Worm (Caenorhabditis elegans) whole organism, L3 larva: ENCODE data around the gene oac-46.

Experiments used
- egl-27 ChIP-seq: sonication (generic microtip); optimal IDR thresholded peaks from 4 replicates; lab custom pipeline; 2017; ENCODE audit warnings: missing biosample characterization, missing genetic modification reagents, missing genetic modification characterization
- elt-2 ChIP-seq: sonication (generic microtip); optimal IDR thresholded peaks from 2 replicates; lab custom pipeline; 2016; ENCODE audit warnings: missing genetic modification reagents, mild to moderate bottlenecking, missing genetic modification characterization, missing compliant biosample characterization
- elt-3 ChIP-seq, 3 experiments: fragments of 150-350 bp in 1 of 3; sonication (generic microtip) in 2 of 3; optimal IDR thresholded peaks; 2 replicates in 2 of 3; 4 replicates in 1 of 3; lab custom pipeline; 2014 to 2017; ENCODE audit warnings: missing biosample characterization in 3 of 3, missing genetic modification characterization in 3 of 3
- mdl-1 ChIP-seq: fragments of 150-350 bp; optimal IDR thresholded peaks from 2 replicates; lab custom pipeline; 2014; ENCODE audit warnings: missing biosample characterization, missing genetic modification characterization
- nhr-76 ChIP-seq: fragments of 150-350 bp; sonication (generic microtip); optimal IDR thresholded peaks from 5 replicates; lab custom pipeline; 2014; ENCODE audit warnings: missing biosample characterization, missing genetic modification characterization
- unc-62 ChIP-seq: fragments of 150-350 bp; sonication (generic microtip); optimal IDR thresholded peaks from 4 replicates; lab custom pipeline; 2014; ENCODE audit warnings: missing biosample characterization, missing genetic modification reagents, missing genetic modification characterization
- zag-1 ChIP-seq: fragments of 150-350 bp; optimal IDR thresholded peaks from 2 replicates; lab custom pipeline; 2014; ENCODE audit warnings: missing biosample characterization, missing genetic modification characterization

DNA sequence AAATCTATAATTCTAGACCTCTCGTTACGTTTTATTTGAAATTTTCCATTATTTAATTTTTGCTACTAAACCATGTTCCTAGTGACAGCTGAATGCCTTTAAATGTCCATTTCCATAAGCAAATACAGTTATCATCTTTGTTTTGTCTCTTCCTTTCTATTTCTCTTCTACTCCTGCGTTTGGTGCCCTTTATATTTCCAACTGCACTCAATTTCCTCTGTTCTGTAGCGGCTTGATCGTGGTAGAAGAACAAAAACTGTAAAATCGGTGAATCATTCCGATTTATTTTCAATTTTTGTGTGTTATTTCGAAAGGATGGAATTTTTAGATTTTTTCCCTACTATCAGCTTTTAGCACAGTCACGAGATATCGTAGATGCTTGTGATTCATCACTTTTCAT, 44.0 kb upstream of the oac-46 start:
- TF ChIP-seq elt-2 (tag; lab: Kevin White, UChicago) (peak; percentile 21), zag-1 (tag; lab: Kevin White, UChicago) (no peak), unc-62 (no peak), mdl-1 (tag; lab: Kevin White, UChicago) (no peak), egl-27 (tag; lab: Kevin White, UChicago) (no peak), elt-3 (tag; optimal IDR thresholded peaks at IDR 0.05; lab: Kevin White, UChicago) (no peak), nhr-76 (tag; lab: Kevin White, UChicago) (no peak)
